Worm (Caenorhabditis elegans) whole organism, young adult: ENCODE data around the gene nhr-67.
"Not testable (repeated sequence)": the region's sequence is repeated elsewhere in the genome, so short reads cannot be mapped to it uniquely, and the experiment has no call there.

Experiments used
- B0019.2 ChIP-seq: fragments of 200-800 bp; sonication (Bioruptor generic); conservative IDR thresholded peaks from 2 replicates; pipeline ENCODE4 v1.3.6; 2022; ENCODE audit warnings: missing genetic modification reagents, missing genetic modification characterization, missing compliant biosample characterization
- B0261.1 ChIP-seq: sonication (generic microtip); optimal IDR thresholded peaks from 2 replicates; lab custom pipeline; 2016; ENCODE audit warnings: mild to moderate bottlenecking, missing genetic modification characterization, moderate library complexity, missing compliant biosample characterization
- B0336.3 ChIP-seq: fragments of 200-800 bp; sonication (Bioruptor generic); IDR thresholded peaks from 2 replicates; pipeline ENCODE4 v1.3.6; 2022; ENCODE audit warnings: missing genetic modification characterization, missing compliant biosample characterization
- C06A6.2 ChIP-seq: fragments of 200-800 bp; sonication (Bioruptor generic); conservative IDR thresholded peaks from 2 replicates; pipeline ENCODE4 v1.3.6; 2022; ENCODE audit warnings: missing genetic modification characterization, missing compliant biosample characterization
- C17E4.6 ChIP-seq: fragments of 200-800 bp; sonication (Bioruptor generic); IDR thresholded peaks from 2 replicates; pipeline ENCODE4 v1.3.6; 2022; ENCODE audit warnings: missing genetic modification reagents, missing genetic modification characterization, missing compliant biosample characterization
- F55B11.4 ChIP-seq: sonication (generic microtip); optimal IDR thresholded peaks from 2 replicates; lab custom pipeline; 2016; ENCODE audit warnings: missing compliant biosample characterization, missing genetic modification characterization, borderline replicate concordance; ENCODE audit not compliant: insufficient read depth
- F57A8.1 ChIP-seq: fragments of 200-800 bp; sonication (Bioruptor generic); optimal IDR thresholded peaks from 2 replicates; lab custom pipeline; 2018; ENCODE audit warnings: mild to moderate bottlenecking, missing genetic modification characterization, moderate library complexity, missing compliant biosample characterization
- K12H6.12 ChIP-seq: fragments of 200-800 bp; sonication (Bioruptor generic); optimal IDR thresholded peaks from 2 replicates; lab custom pipeline; 2018; ENCODE audit warnings: mild to moderate bottlenecking, missing genetic modification characterization, missing compliant biosample characterization
- T07F8.4 ChIP-seq: sonication (generic microtip); optimal IDR thresholded peaks from 2 replicates; lab custom pipeline; 2016; ENCODE audit warnings: mild to moderate bottlenecking, missing genetic modification characterization, moderate library complexity, missing compliant biosample characterization
- Y53F4B.3 ChIP-seq: fragments of 200-800 bp; sonication (Bioruptor generic); IDR thresholded peaks from 2 replicates; pipeline ENCODE4 v1.3.6; 2022; ENCODE audit warnings: missing genetic modification reagents, missing genetic modification characterization, missing compliant biosample characterization
- Y53G8AR.9 ChIP-seq: fragments of 200-800 bp; sonication (Bioruptor generic); conservative IDR thresholded peaks from 2 replicates; pipeline ENCODE4 v1.3.6; 2022; ENCODE audit warnings: missing genetic modification reagents, missing genetic modification characterization, missing compliant biosample characterization
- Y56A3A.18 ChIP-seq: fragments of 200-800 bp; sonication (Bioruptor generic); IDR thresholded peaks from 2 replicates; pipeline ENCODE4 v1.3.6; 2022; ENCODE audit warnings: missing genetic modification reagents, missing genetic modification characterization, missing compliant biosample characterization
- Y67H2A.10 ChIP-seq: fragments of 200-800 bp; sonication (Bioruptor generic); conservative IDR thresholded peaks from 2 replicates; pipeline ENCODE4 v1.3.6; 2022; ENCODE audit warnings: missing genetic modification reagents, missing genetic modification characterization, missing compliant biosample characterization
- atf-7 ChIP-seq: sonication (generic microtip); optimal IDR thresholded peaks from 2 replicates; lab custom pipeline; 2017; ENCODE audit warnings: mild to moderate bottlenecking, missing genetic modification characterization, missing compliant biosample characterization
- attf-3 ChIP-seq: fragments of 200-800 bp; sonication (Bioruptor generic); conservative IDR thresholded peaks from 2 replicates; pipeline ENCODE4 v1.3.6; 2022; ENCODE audit warnings: missing genetic modification reagents, missing genetic modification characterization, missing compliant biosample characterization
- cebp-1 ChIP-seq, 2 experiments: fragments of 200-800 bp in 1 of 2; sonication (Bioruptor generic) in 1 of 2; sonication (generic microtip) in 1 of 2; IDR thresholded peaks in 1 of 2; optimal IDR thresholded peaks in 1 of 2; 2 replicates each; pipeline versions ENCODE4 v1.3.6 to Lab custom; 2017 to 2022; ENCODE audit warnings: missing compliant biosample characterization in 2 of 2, missing genetic modification characterization in 2 of 2, mild to moderate bottlenecking in 1 of 2, missing genetic modification reagents in 1 of 2, moderate library complexity in 1 of 2
- ceh-100 ChIP-seq: fragments of 200-800 bp; sonication (Bioruptor generic); IDR thresholded peaks from 2 replicates; pipeline ENCODE4 v1.3.6; 2022; ENCODE audit warnings: missing genetic modification reagents, missing genetic modification characterization, missing compliant biosample characterization
- ceh-79 ChIP-seq: sonication (generic microtip); optimal IDR thresholded peaks from 2 replicates; lab custom pipeline; 2017; ENCODE audit warnings: mild to moderate bottlenecking, missing genetic modification characterization, missing compliant biosample characterization
- dox-1 ChIP-seq: fragments of 200-800 bp; sonication (Bioruptor generic); IDR thresholded peaks from 2 replicates; pipeline ENCODE4 v1.3.6; 2022; ENCODE audit warnings: missing genetic modification reagents, missing genetic modification characterization, missing compliant biosample characterization
- egl-18 ChIP-seq: fragments of 200-800 bp; sonication (Bioruptor generic); IDR thresholded peaks from 2 replicates; pipeline ENCODE4 v1.3.6; 2022; ENCODE audit warnings: missing genetic modification reagents, missing genetic modification characterization, missing compliant biosample characterization
- ekl-4 ChIP-seq: fragments of 200-800 bp; sonication (Bioruptor generic); IDR thresholded peaks from 2 replicates; pipeline ENCODE4 v1.3.6; 2022; ENCODE audit warnings: missing genetic modification reagents, missing genetic modification characterization, missing compliant biosample characterization
- gei-17 ChIP-seq: fragments of 200-800 bp; sonication (Bioruptor generic); optimal IDR thresholded peaks from 2 replicates; lab custom pipeline; 2018; ENCODE audit warnings: mild to moderate bottlenecking, missing genetic modification characterization, missing compliant biosample characterization
- hmg-1.2 ChIP-seq: fragments of 200-800 bp; sonication (Bioruptor generic); IDR thresholded peaks from 2 replicates; pipeline ENCODE4 v1.3.6; 2022; ENCODE audit warnings: missing genetic modification reagents, missing genetic modification characterization, missing compliant biosample characterization
- hmg-20 ChIP-seq: fragments of 200-800 bp; sonication (Bioruptor generic); IDR thresholded peaks from 2 replicates; pipeline ENCODE4 v1.3.6; 2022; ENCODE audit warnings: missing genetic modification reagents, missing genetic modification characterization, missing compliant biosample characterization
- let-526 ChIP-seq: fragments of 200-800 bp; sonication (Bioruptor generic); IDR thresholded peaks from 2 replicates; pipeline ENCODE4 v1.3.6; 2022; ENCODE audit warnings: missing genetic modification reagents, missing genetic modification characterization, missing compliant biosample characterization
- let-607 ChIP-seq, 2 experiments: fragments of 200-800 bp in 1 of 2; sonication (Bioruptor generic) in 1 of 2; sonication (generic microtip) in 1 of 2; optimal IDR thresholded peaks; 2 replicates each; lab custom pipeline; 2016 to 2018; ENCODE audit warnings: mild to moderate bottlenecking in 2 of 2, missing compliant biosample characterization in 2 of 2, missing genetic modification characterization in 2 of 2, moderate library complexity in 2 of 2, missing genotype in 1 of 2
- lin-40 ChIP-seq: sonication (generic microtip); optimal IDR thresholded peaks from 2 replicates; lab custom pipeline; 2016; ENCODE audit warnings: missing genetic modification characterization, mild to moderate bottlenecking, missing compliant biosample characterization, missing genotype, missing genetic modification reagents
- lsl-1 ChIP-seq: fragments of 200-800 bp; sonication (Bioruptor generic); optimal IDR thresholded peaks from 2 replicates; lab custom pipeline; 2018; ENCODE audit warnings: mild to moderate bottlenecking, missing genetic modification characterization, moderate library complexity, missing compliant biosample characterization
- lsy-27 ChIP-seq: sonication (generic microtip); optimal IDR thresholded peaks from 2 replicates; lab custom pipeline; 2017; ENCODE audit warnings: missing genetic modification characterization, mild to moderate bottlenecking, missing compliant biosample characterization, antibody characterized with exemption, missing genotype, borderline replicate concordance; ENCODE audit not compliant: insufficient read depth
- madf-10 ChIP-seq: sonication (generic microtip); optimal IDR thresholded peaks from 2 replicates; lab custom pipeline; 2016; ENCODE audit warnings: mild to moderate bottlenecking, missing genetic modification characterization, missing compliant biosample characterization
- madf-3 ChIP-seq: fragments of 200-800 bp; sonication (Bioruptor generic); IDR thresholded peaks from 2 replicates; pipeline ENCODE4 v1.3.6; 2022; ENCODE audit warnings: missing genetic modification reagents, missing genetic modification characterization, missing compliant biosample characterization
- mcd-1 ChIP-seq: fragments of 200-800 bp; sonication (Bioruptor generic); IDR thresholded peaks from 2 replicates; pipeline ENCODE4 v1.3.6; 2022; ENCODE audit warnings: missing genetic modification reagents, missing genetic modification characterization, missing compliant biosample characterization
- nhr-80 ChIP-seq: sonication (generic microtip); optimal IDR thresholded peaks from 2 replicates; lab custom pipeline; 2016; ENCODE audit warnings: missing genetic modification characterization, missing compliant biosample characterization
- nhr-90 ChIP-seq: sonication (generic microtip); optimal IDR thresholded peaks from 2 replicates; lab custom pipeline; 2016; ENCODE audit warnings: missing genotype, mild to moderate bottlenecking, missing genetic modification characterization, missing compliant biosample characterization
- pbrm-1 ChIP-seq: fragments of 200-800 bp; sonication (Bioruptor generic); IDR thresholded peaks from 2 replicates; pipeline ENCODE4 v1.3.6; 2022; ENCODE audit warnings: missing genetic modification reagents, missing genetic modification characterization, missing compliant biosample characterization
- rcor-1 ChIP-seq: fragments of 200-800 bp; sonication (Bioruptor generic); IDR thresholded peaks from 2 replicates; pipeline ENCODE4 v1.3.6; 2022; ENCODE audit warnings: missing genetic modification reagents, missing genetic modification characterization, missing compliant biosample characterization
- repo-1 ChIP-seq: sonication (generic microtip); optimal IDR thresholded peaks from 2 replicates; lab custom pipeline; 2017; ENCODE audit warnings: mild to moderate bottlenecking, missing genetic modification characterization, missing compliant biosample characterization
- sea-2 ChIP-seq: fragments of 200-800 bp; sonication (Bioruptor generic); IDR thresholded peaks from 2 replicates; pipeline ENCODE4 v1.3.6; 2022; ENCODE audit warnings: missing genetic modification characterization, missing compliant biosample characterization
- snpc-4 ChIP-seq, 5 experiments: fragments of 150-350 bp in 1 of 5; sonication (generic microtip) in 4 of 5; optimal IDR thresholded peaks; 2 replicates each; lab custom pipeline; 2014 to 2018; ENCODE audit warnings: missing genetic modification characterization in 5 of 5, missing biosample characterization in 3 of 5, antibody characterized with exemption in 2 of 5, mild to moderate bottlenecking in 2 of 5, missing compliant biosample characterization in 2 of 5, missing genotype in 2 of 5, moderate library complexity in 2 of 5, missing genetic modification reagents in 1 of 5
- tbp1 ChIP-seq: fragments of 200-800 bp; sonication (Bioruptor generic); optimal IDR thresholded peaks from 2 replicates; lab custom pipeline; 2018; ENCODE audit warnings: mild to moderate bottlenecking, missing genetic modification characterization, missing compliant biosample characterization
- xnd-1 ChIP-seq: sonication (generic microtip); optimal IDR thresholded peaks from 2 replicates; lab custom pipeline; 2016; ENCODE audit warnings: missing genotype, missing genetic modification reagents, missing genetic modification characterization, missing compliant biosample characterization
- ztf-18 ChIP-seq: sonication (generic microtip); optimal IDR thresholded peaks from 2 replicates; lab custom pipeline; 2016; ENCODE audit warnings: missing genotype, mild to moderate bottlenecking, missing genetic modification characterization, missing compliant biosample characterization
- ztf-6 ChIP-seq: fragments of 200-800 bp; sonication (Bioruptor generic); IDR thresholded peaks from 2 replicates; pipeline ENCODE4 v1.3.6; 2022; ENCODE audit warnings: missing genetic modification reagents, missing genetic modification characterization, missing compliant biosample characterization

nhr-67 gene

DNA sequence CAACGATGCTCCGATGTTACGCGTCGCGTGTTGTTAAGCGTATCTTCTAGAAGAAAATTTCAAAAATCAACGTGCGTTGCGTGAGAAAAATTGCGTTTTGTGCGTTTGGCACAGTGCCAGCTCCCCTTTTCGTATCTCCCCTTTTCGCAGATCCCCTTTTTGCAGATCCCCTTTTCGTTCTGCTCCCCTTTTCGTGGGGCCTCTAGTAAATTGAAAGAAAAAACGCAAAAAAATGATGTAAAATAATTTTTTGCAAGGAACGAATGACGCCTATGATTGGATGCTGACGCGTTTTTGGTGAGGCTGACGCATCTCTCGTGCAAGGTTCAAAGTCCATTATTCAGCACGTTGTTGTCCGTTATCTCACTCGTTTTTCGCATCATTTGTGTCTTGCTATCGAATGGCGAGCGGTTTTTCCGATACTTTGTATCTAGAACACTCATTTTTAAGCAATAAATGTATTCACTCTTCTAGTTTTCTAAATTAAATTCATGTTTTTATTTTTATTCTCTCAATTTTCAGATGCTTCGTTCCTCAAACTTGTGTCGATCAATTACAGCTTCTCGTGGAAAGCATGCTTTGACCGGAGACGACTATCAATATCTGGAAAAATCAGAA lies 9.7 kb downstream of the nhr-67 start, which contains the start of gene cpt-2 (continued):
- peak; percentile 13 for TF ChIP-seq snpc-4 (GFP tag; optimal IDR thresholded peaks at IDR 0.05; lab: Kevin White, UChicago)
- peak; percentile 27 to 71 (median 62) for TF ChIP-seq snpc-4 (tag; optimal IDR thresholded peaks at IDR 0.05; lab: Kevin White, UChicago)
- TF ChIP-seq mcd-1 (GFP tag; lab: Robert Waterston, UW), result peak; percentile 92
- TF ChIP-seq egl-18, result peak; percentile 80; the same call in 1 of the 2 replicates
- peak; percentile 43; the same call in 1 of the 2 replicates for TF ChIP-seq Y67H2A.10 (GFP tag; lab: Robert Waterston, UW)
- peak; percentile 76 for TF ChIP-seq attf-3 (GFP tag; lab: Robert Waterston, UW)
- TF ChIP-seq let-607 (tag; optimal IDR thresholded peaks at IDR 0.05; lab: Kevin White, UChicago), result peak; percentile 22 to 65
- TF ChIP-seq dox-1 (GFP tag; lab: Robert Waterston, UW), result peak; percentile 97
- TF ChIP-seq madf-10 (tag; lab: Kevin White, UChicago), result peak; percentile 59
- peak; percentile 9 for TF ChIP-seq lsy-27 (tag; lab: Kevin White, UChicago)
- peak; percentile 65 for TF ChIP-seq C06A6.2 (GFP tag; lab: Robert Waterston, UW)
- TF ChIP-seq K12H6.12 (tag; lab: Kevin White, UChicago), result peak; percentile 51
- TF ChIP-seq ztf-18 (tag; lab: Kevin White, UChicago), result peak; percentile 97
- TF ChIP-seq T07F8.4, result peak; percentile 7
- peak; percentile 90 for TF ChIP-seq let-526 (GFP tag; lab: Robert Waterston, UW)
- not testable (repeated sequence) for TF ChIP-seq cebp-1 (GFP tag; IDR thresholded peaks at IDR 0.05; lab: Robert Waterston, UW)
- peak; percentile 83 for TF ChIP-seq cebp-1 (tag; optimal IDR thresholded peaks at IDR 0.05; lab: Kevin White, UChicago)
- TF ChIP-seq atf-7 (tag; lab: Kevin White, UChicago), result peak; percentile 73
- TF ChIP-seq ztf-6 (GFP tag; lab: Robert Waterston, UW), result peak; percentile 68; the same call in 1 of the 2 replicates
- TF ChIP-seq nhr-80 (tag; lab: Kevin White, UChicago), result peak; percentile 84
- TF ChIP-seq lsl-1 (GFP tag; lab: Kevin White, UChicago), result peak; percentile 62
- peak; percentile 65 for TF ChIP-seq hmg-1.2
- peak; percentile 88 for TF ChIP-seq lin-40 (tag; lab: Kevin White, UChicago)
- 0 out of 2 replicates have a peak, but pooled peaks have one; percentile 20 for TF ChIP-seq sea-2 (GFP tag; lab: Robert Waterston, UW)
- TF ChIP-seq, all 124 proteins: peak for 68; not testable (repeated sequence) for 56

DNA sequence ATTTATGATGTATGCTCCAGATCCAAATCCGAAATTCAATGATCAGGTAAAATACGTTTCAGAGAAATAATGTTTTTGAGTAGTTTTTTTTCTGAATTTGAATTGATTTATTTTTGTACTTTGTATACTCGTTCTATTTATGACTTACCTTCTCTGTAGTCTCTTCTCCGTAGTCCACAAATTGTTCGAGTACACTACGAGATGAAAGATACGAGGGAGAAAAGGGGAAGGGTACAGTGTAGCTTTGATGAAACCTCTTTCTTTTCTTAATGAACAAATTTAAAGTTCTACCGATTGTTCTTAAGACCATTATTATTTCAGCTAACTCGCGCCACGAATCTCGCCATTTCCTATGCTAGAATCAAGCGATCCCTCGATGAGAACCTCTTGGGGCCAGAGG lies 10.5 kb downstream of the nhr-67 start:
- TF ChIP-seq F55B11.4 (tag; lab: Kevin White, UChicago) (no peak), nhr-90 (no peak), ceh-79 (tag; lab: Kevin White, UChicago) (no peak), hmg-20 (GFP tag; lab: Robert Waterston, UW) (no peak), F57A8.1 (GFP tag; lab: Kevin White, UChicago) (no peak), Y53G8AR.9 (GFP tag; lab: Robert Waterston, UW) (no peak), xnd-1 (tag; lab: Kevin White, UChicago) (no peak), B0261.1 (tag; lab: Kevin White, UChicago) (no peak), ceh-100 (no peak), B0019.2 (GFP tag; lab: Robert Waterston, UW) (no peak), rcor-1 (GFP tag; lab: Robert Waterston, UW) (no peak)

DNA sequence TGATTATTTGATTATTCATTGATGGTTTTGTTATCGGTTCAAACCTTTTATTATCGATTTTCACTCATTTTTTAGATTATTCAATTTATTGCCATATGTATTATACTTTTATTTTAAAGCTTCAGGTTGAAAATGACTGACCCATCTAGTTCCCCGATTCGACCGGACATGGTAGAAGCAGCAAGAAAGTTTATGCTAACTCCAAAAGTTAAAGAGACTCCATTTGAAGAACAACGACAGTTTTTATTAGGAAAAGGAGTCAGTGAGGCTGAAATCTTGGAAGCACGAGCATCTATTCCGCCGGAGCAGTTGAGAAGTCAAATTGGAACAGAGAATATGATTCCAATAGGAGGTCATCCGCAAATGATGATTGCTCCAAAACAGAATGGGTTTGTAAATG lies 13.5 kb downstream of the nhr-67 start, which contains the start of gene prx-14:
Gene prx-14 (plus strand): TSS at position 120 of the 400 bp plus-strand sequence.
- TF ChIP-seq madf-3 (GFP tag; lab: Robert Waterston, UW) (no peak), B0336.3 (GFP tag; lab: Robert Waterston, UW) (peak; percentile 67), Y56A3A.18 (GFP tag; lab: Robert Waterston, UW) (0 out of 2 replicates have a peak, but pooled peaks have one; percentile 31), Y53F4B.3 (GFP tag; lab: Robert Waterston, UW) (no peak), ceh-79 (tag; lab: Kevin White, UChicago) (no peak), Y53G8AR.9 (GFP tag; lab: Robert Waterston, UW) (peak; percentile 60), pbrm-1 (GFP tag; lab: Robert Waterston, UW) (no peak), C17E4.6 (GFP tag; lab: Robert Waterston, UW) (0 out of 2 replicates have a peak, but pooled peaks have one; percentile 42), tbp1 (GFP tag; lab: Kevin White, UChicago) (no peak), gei-17 (GFP tag; lab: Kevin White, UChicago) (peak; percentile 2), ekl-4 (GFP tag; lab: Robert Waterston, UW) (0 out of 2 replicates have a peak, but pooled peaks have one; percentile 7), T07F8.4 (no peak), repo-1 (peak; percentile 52)
